Worm (Caenorhabditis elegans) whole organism, L1 larva: ENCODE data around the gene Y57G11C.42.

ENCODE experiments used
- ceh-63 ChIP-seq: fragments of 200-800 bp; sonication (Bioruptor generic); optimal IDR thresholded peaks from 2 replicates; lab custom pipeline; 2018; ENCODE audit warnings: mild to moderate bottlenecking, missing genetic modification characterization, missing compliant biosample characterization
- nhr-12 ChIP-seq: sonication (generic microtip); optimal IDR thresholded peaks from 2 replicates; lab custom pipeline; 2017; ENCODE audit warnings: missing biosample characterization, missing genetic modification characterization
- unc-130 ChIP-seq: fragments of 150-350 bp; optimal IDR thresholded peaks from 2 replicates; lab custom pipeline; 2017; ENCODE audit warnings: missing biosample characterization, missing genetic modification characterization, inconsistent platforms
- unc-62 ChIP-seq: fragments of 150-350 bp; optimal IDR thresholded peaks from 2 replicates; lab custom pipeline; 2014; ENCODE audit warnings: missing biosample characterization, missing genetic modification reagents, missing genetic modification characterization

DNA sequence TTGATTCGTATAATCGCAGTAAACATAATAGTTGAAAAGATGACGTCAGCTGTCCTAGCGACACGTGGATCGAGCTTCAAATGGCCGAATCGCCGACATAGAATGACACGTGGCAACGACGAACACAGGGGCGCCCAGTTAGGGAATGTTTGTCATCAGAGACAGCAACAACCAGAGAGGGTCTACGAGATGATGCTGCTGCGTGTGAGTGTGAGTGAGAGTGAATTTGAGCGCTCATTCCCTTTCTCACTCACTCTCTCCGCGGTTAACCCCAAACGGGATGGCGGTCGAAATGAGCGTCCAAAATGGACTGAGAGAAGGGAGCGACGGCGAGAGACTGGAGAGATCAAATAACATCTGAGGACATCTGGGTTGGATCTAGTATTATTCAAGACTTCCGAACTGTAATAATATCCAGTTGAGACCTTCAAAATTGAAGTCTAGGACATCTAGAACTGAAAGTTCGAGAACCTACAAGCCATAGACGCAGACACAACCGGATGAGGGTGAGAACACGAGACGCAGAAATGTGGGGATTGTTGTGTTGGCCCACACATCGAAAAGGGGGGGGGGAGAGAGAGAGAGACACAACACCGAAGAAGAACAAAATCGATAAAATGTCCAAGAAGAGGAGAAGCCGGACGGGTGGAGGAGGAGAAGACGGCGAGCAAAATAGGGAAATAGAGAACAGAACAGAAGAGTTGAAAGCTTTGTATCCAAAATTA lies 65.7 kb downstream of the Y57G11C.42 start:
- TF ChIP-seq nhr-12 (tag; lab: Kevin White, UChicago), result no peak
- no peak for TF ChIP-seq unc-62 (GFP tag; lab: Kevin White, UChicago)
- no peak for TF ChIP-seq ceh-63 (GFP tag; lab: Kevin White, UChicago)
- peak; percentile 8 for TF ChIP-seq unc-130 (tag; lab: Kevin White, UChicago)
